Worm (Caenorhabditis elegans) whole organism, L3 larva: Measurements from ENCODE around the gene rpb-8.

Experiments used
- ZK546.5 ChIP-seq: sonication (generic microtip); optimal IDR thresholded peaks from 2 replicates; lab custom pipeline; 2017; ENCODE audit warnings: missing biosample characterization, missing genetic modification characterization
- eor-1 ChIP-seq, 2 experiments: fragments of 150-350 bp; optimal IDR thresholded peaks; 2 replicates each; lab custom pipeline; 2014 to 2018; ENCODE audit warnings: missing biosample characterization in 2 of 2, missing genetic modification characterization in 2 of 2
- mdl-1 ChIP-seq: fragments of 150-350 bp; optimal IDR thresholded peaks from 2 replicates; lab custom pipeline; 2014; ENCODE audit warnings: missing biosample characterization, missing genetic modification characterization
- nhr-237 ChIP-seq: fragments of 150-350 bp; optimal IDR thresholded peaks from 2 replicates; lab custom pipeline; 2014; ENCODE audit warnings: missing biosample characterization, missing genetic modification characterization

DNA sequence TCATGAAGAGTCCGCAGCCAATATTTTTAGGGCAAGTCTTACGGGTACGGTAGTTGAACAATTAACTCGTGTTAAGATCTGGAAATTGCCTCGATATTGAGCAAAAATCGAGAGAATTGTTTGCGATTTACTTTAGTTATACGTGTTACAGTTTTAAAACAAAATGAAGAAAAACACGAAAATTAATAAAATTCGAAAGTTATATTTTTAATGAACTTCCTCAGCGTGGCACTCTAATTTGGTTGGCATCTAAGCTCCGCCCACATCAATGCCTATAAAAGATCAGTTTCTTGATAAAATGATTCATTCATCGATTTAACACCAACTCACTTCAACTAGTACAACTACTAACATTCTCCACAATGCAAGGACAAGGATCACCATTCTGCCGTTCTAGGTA is 47.3 kb downstream of the rpb-8 start, which contains the start of gene gipc-1:
- TF ChIP-seq nhr-237 (tag; lab: Kevin White, UChicago): no peak
- TF ChIP-seq mdl-1: no peak
- TF ChIP-seq ZK546.5 (tag; lab: Kevin White, UChicago): no peak
- TF ChIP-seq eor-1 (tag; optimal IDR thresholded peaks at IDR 0.05; lab: Kevin White, UChicago): no peak
